Worm (Caenorhabditis elegans): ENCODE results near the gene B0336.13.

- no peak for TF ChIP-seq pes-1 (GFP tag; IDR thresholded peaks at IDR 0.05)
- TF ChIP-seq ama-1 (optimal IDR thresholded peaks at IDR 0.05): no peak
- TF ChIP-seq ceh-13 (GFP tag; optimal IDR thresholded peaks at IDR 0.05): no peak
- TF ChIP-seq hmg-4 (GFP tag; optimal IDR thresholded peaks at IDR 0.05): peak; percentile 61
Measured at ce11 chrIII:5715467-5715866, 21.6 kb downstream of the B0336.13 start.
